Worm (Caenorhabditis elegans) whole organism, young adult: ENCODE measurements around the gene cest-26.

Experiments
- C06A6.2 ChIP-seq: fragments of 200-800 bp; sonication (Bioruptor generic); conservative IDR thresholded peaks from 2 replicates; pipeline ENCODE4 v1.3.6; 2022; ENCODE audit warnings: missing genetic modification characterization, missing compliant biosample characterization
- F23B12.7 ChIP-seq: sonication (generic microtip); optimal IDR thresholded peaks from 2 replicates; lab custom pipeline; 2017; ENCODE audit warnings: missing genetic modification characterization, mild to moderate bottlenecking, missing compliant biosample characterization, antibody characterized with exemption, moderate library complexity; ENCODE audit not compliant: insufficient read depth
- F33H1.4 ChIP-seq: fragments of 200-800 bp; sonication (Bioruptor generic); IDR thresholded peaks from 2 replicates; pipeline ENCODE4 v1.3.6; 2022; ENCODE audit warnings: missing genetic modification reagents, missing genetic modification characterization, missing compliant biosample characterization
- F52B5.7 ChIP-seq: sonication (generic microtip); optimal IDR thresholded peaks from 2 replicates; lab custom pipeline; 2016; ENCODE audit warnings: mild to moderate bottlenecking, missing genetic modification characterization, missing compliant biosample characterization
- K12H6.12 ChIP-seq: fragments of 200-800 bp; sonication (Bioruptor generic); optimal IDR thresholded peaks from 2 replicates; lab custom pipeline; 2018; ENCODE audit warnings: mild to moderate bottlenecking, missing genetic modification characterization, missing compliant biosample characterization
- T26A5.8 ChIP-seq: sonication (generic microtip); optimal IDR thresholded peaks from 2 replicates; lab custom pipeline; 2016; ENCODE audit warnings: missing genetic modification characterization, missing compliant biosample characterization
- Y56A3A.18 ChIP-seq: fragments of 200-800 bp; sonication (Bioruptor generic); IDR thresholded peaks from 2 replicates; pipeline ENCODE4 v1.3.6; 2022; ENCODE audit warnings: missing genetic modification reagents, missing genetic modification characterization, missing compliant biosample characterization
- ZK185.1 ChIP-seq: sonication (generic microtip); optimal IDR thresholded peaks from 2 replicates; lab custom pipeline; 2016; ENCODE audit warnings: mild to moderate bottlenecking, missing genetic modification characterization, missing compliant biosample characterization; ENCODE audit not compliant: poor library complexity, severe bottlenecking
- attf-3 ChIP-seq: fragments of 200-800 bp; sonication (Bioruptor generic); conservative IDR thresholded peaks from 2 replicates; pipeline ENCODE4 v1.3.6; 2022; ENCODE audit warnings: missing genetic modification reagents, missing genetic modification characterization, missing compliant biosample characterization
- attf-5 ChIP-seq: fragments of 200-800 bp; sonication (Bioruptor generic); optimal IDR thresholded peaks from 2 replicates; lab custom pipeline; 2018; ENCODE audit warnings: mild to moderate bottlenecking, missing genetic modification characterization, missing compliant biosample characterization
- bed-1 ChIP-seq: fragments of 200-800 bp; sonication (Bioruptor generic); IDR thresholded peaks from 2 replicates; pipeline ENCODE4 v1.3.6; 2022; ENCODE audit warnings: missing genetic modification reagents, missing genetic modification characterization, missing compliant biosample characterization
- cebp-1 ChIP-seq, 2 experiments: fragments of 200-800 bp in 1 of 2; sonication (Bioruptor generic) in 1 of 2; sonication (generic microtip) in 1 of 2; IDR thresholded peaks in 1 of 2; optimal IDR thresholded peaks in 1 of 2; 2 replicates each; pipeline versions ENCODE4 v1.3.6 to Lab custom; 2017 to 2022; ENCODE audit warnings: missing compliant biosample characterization in 2 of 2, missing genetic modification characterization in 2 of 2, mild to moderate bottlenecking in 1 of 2, missing genetic modification reagents in 1 of 2, moderate library complexity in 1 of 2
- ceh-27 ChIP-seq: fragments of 200-800 bp; sonication (Bioruptor generic); optimal IDR thresholded peaks from 2 replicates; lab custom pipeline; 2018; ENCODE audit warnings: mild to moderate bottlenecking, missing genetic modification characterization, moderate library complexity, missing compliant biosample characterization
- ceh-58 ChIP-seq: fragments of 200-800 bp; sonication (Bioruptor generic); IDR thresholded peaks from 2 replicates; pipeline ENCODE4 v1.3.6; 2022; ENCODE audit warnings: missing genetic modification characterization, missing compliant biosample characterization
- chd-7 ChIP-seq: sonication (generic microtip); optimal IDR thresholded peaks from 2 replicates; lab custom pipeline; 2016; ENCODE audit warnings: mild to moderate bottlenecking, missing genetic modification characterization, moderate library complexity, missing compliant biosample characterization
- dox-1 ChIP-seq: fragments of 200-800 bp; sonication (Bioruptor generic); IDR thresholded peaks from 2 replicates; pipeline ENCODE4 v1.3.6; 2022; ENCODE audit warnings: missing genetic modification reagents, missing genetic modification characterization, missing compliant biosample characterization
- egl-18 ChIP-seq: fragments of 200-800 bp; sonication (Bioruptor generic); IDR thresholded peaks from 2 replicates; pipeline ENCODE4 v1.3.6; 2022; ENCODE audit warnings: missing genetic modification reagents, missing genetic modification characterization, missing compliant biosample characterization
- egrh-3 ChIP-seq: fragments of 200-800 bp; sonication (Bioruptor generic); IDR thresholded peaks from 2 replicates; pipeline ENCODE4 v1.3.6; 2022; ENCODE audit warnings: missing genetic modification reagents, missing genetic modification characterization, missing compliant biosample characterization
- hmg-1.2 ChIP-seq: fragments of 200-800 bp; sonication (Bioruptor generic); IDR thresholded peaks from 2 replicates; pipeline ENCODE4 v1.3.6; 2022; ENCODE audit warnings: missing genetic modification reagents, missing genetic modification characterization, missing compliant biosample characterization
- let-607 ChIP-seq, 2 experiments: fragments of 200-800 bp in 1 of 2; sonication (Bioruptor generic) in 1 of 2; sonication (generic microtip) in 1 of 2; optimal IDR thresholded peaks; 2 replicates each; lab custom pipeline; 2016 to 2018; ENCODE audit warnings: mild to moderate bottlenecking in 2 of 2, missing compliant biosample characterization in 2 of 2, missing genetic modification characterization in 2 of 2, moderate library complexity in 2 of 2, missing genotype in 1 of 2
- lin-35 ChIP-seq, 3 experiments: fragments of 150-350 bp in 2 of 3; sonication (generic microtip) in 1 of 3; optimal IDR thresholded peaks; 2 replicates each; lab custom pipeline; 2014 to 2018; ENCODE audit warnings: missing biosample characterization in 3 of 3, missing genetic modification characterization in 3 of 3, missing genetic modification reagents in 3 of 3
- lin-40 ChIP-seq: sonication (generic microtip); optimal IDR thresholded peaks from 2 replicates; lab custom pipeline; 2016; ENCODE audit warnings: missing genetic modification characterization, mild to moderate bottlenecking, missing compliant biosample characterization, missing genotype, missing genetic modification reagents
- madf-10 ChIP-seq: sonication (generic microtip); optimal IDR thresholded peaks from 2 replicates; lab custom pipeline; 2016; ENCODE audit warnings: mild to moderate bottlenecking, missing genetic modification characterization, missing compliant biosample characterization
- madf-6 ChIP-seq: fragments of 200-800 bp; sonication (Bioruptor generic); IDR thresholded peaks from 2 replicates; pipeline ENCODE4 v1.3.6; 2022; ENCODE audit warnings: missing genetic modification reagents, missing genetic modification characterization, missing compliant biosample characterization
- mcd-1 ChIP-seq: fragments of 200-800 bp; sonication (Bioruptor generic); IDR thresholded peaks from 2 replicates; pipeline ENCODE4 v1.3.6; 2022; ENCODE audit warnings: missing genetic modification reagents, missing genetic modification characterization, missing compliant biosample characterization
- nhr-80 ChIP-seq: sonication (generic microtip); optimal IDR thresholded peaks from 2 replicates; lab custom pipeline; 2016; ENCODE audit warnings: missing genetic modification characterization, missing compliant biosample characterization
- pbrm-1 ChIP-seq: fragments of 200-800 bp; sonication (Bioruptor generic); IDR thresholded peaks from 2 replicates; pipeline ENCODE4 v1.3.6; 2022; ENCODE audit warnings: missing genetic modification reagents, missing genetic modification characterization, missing compliant biosample characterization
- pha-4 ChIP-seq: fragments of 150-350 bp; sonication (generic microtip); optimal IDR thresholded peaks from 2 replicates; lab custom pipeline; 2014; ENCODE audit warnings: missing biosample characterization, missing genetic modification reagents, missing genetic modification characterization
- snpc-4 ChIP-seq, 5 experiments: fragments of 150-350 bp in 1 of 5; sonication (generic microtip) in 4 of 5; optimal IDR thresholded peaks; 2 replicates each; lab custom pipeline; 2014 to 2018; ENCODE audit warnings: missing genetic modification characterization in 5 of 5, missing biosample characterization in 3 of 5, antibody characterized with exemption in 2 of 5, mild to moderate bottlenecking in 2 of 5, missing compliant biosample characterization in 2 of 5, missing genotype in 2 of 5, moderate library complexity in 2 of 5, missing genetic modification reagents in 1 of 5
- tbp1 ChIP-seq: fragments of 200-800 bp; sonication (Bioruptor generic); optimal IDR thresholded peaks from 2 replicates; lab custom pipeline; 2018; ENCODE audit warnings: mild to moderate bottlenecking, missing genetic modification characterization, missing compliant biosample characterization
- tbx-9 ChIP-seq: sonication (generic microtip); optimal IDR thresholded peaks from 2 replicates; lab custom pipeline; 2016; ENCODE audit warnings: borderline replicate concordance, missing genetic modification characterization, inconsistent platforms, missing compliant biosample characterization
- unc-62 ChIP-seq: fragments of 150-350 bp; optimal IDR thresholded peaks from 2 replicates; lab custom pipeline; 2014; ENCODE audit warnings: missing biosample characterization, missing genetic modification reagents, missing genetic modification characterization
- zfh-2 ChIP-seq: fragments of 200-800 bp; sonication (Bioruptor generic); conservative IDR thresholded peaks from 2 replicates; pipeline ENCODE4 v1.3.6; 2022; ENCODE audit warnings: missing genetic modification reagents, missing genetic modification characterization, missing compliant biosample characterization
- ztf-18 ChIP-seq: sonication (generic microtip); optimal IDR thresholded peaks from 2 replicates; lab custom pipeline; 2016; ENCODE audit warnings: missing genotype, mild to moderate bottlenecking, missing genetic modification characterization, missing compliant biosample characterization
- ztf-28 ChIP-seq: fragments of 200-800 bp; sonication (Bioruptor generic); IDR thresholded peaks from 2 replicates; pipeline ENCODE4 v1.3.6; 2022; ENCODE audit warnings: missing genetic modification reagents, missing genetic modification characterization, missing compliant biosample characterization

cest-26 gene

ce11 chrX:4437555-4437954 lies at the start of gene cest-26:
Gene cest-26 (minus strand): TSS chrX:4437655.
- no peak for TF ChIP-seq egl-18
- TF ChIP-seq nhr-80: peak; percentile 29

DNA sequence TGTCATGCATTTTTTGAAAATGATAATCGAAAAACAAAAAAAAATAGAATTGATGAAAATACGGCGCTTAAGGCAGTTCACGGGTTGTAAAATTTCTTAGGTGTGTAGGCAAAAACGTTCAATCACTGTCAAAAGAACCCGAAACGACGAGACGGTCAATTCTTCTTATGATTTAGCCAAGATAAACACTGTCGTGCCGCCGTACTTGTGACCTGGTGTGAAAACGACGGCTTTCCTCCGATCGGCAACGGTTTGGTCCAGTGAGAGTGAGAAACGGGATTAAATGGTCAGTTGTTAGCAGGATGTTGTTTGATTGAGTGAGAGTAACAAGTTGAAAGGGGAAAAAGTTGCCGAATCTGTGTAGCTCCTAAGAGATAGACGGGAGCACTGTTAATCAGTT lies 46.6 kb upstream of the cest-26 start:
- TF ChIP-seq egrh-3 (GFP tag; lab: Robert Waterston, UW): no peak

DNA sequence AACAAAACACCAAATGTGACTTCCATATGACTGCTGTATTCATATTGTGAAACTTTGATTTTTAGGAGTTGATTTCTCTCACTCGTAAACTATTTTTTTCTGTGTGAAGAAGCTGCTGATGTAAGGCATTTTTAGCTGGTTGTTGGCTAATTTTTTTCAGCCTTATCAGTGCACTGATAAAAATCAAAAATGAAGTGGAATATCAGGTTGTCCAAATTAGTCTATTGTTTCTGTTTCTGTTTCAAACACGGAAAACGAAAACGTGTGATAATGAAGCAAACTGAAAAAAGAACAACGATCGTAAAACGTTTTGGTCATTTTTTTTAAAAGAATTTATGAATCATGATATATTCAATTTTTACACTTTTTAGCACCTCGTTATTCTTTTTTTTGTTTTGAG lies 43.3 kb upstream of the cest-26 start:
- TF ChIP-seq cebp-1 (GFP tag; IDR thresholded peaks at IDR 0.05; lab: Robert Waterston, UW) (no peak), cebp-1 (tag; optimal IDR thresholded peaks at IDR 0.05; lab: Kevin White, UChicago) (peak; percentile 12), ZK185.1 (tag; lab: Kevin White, UChicago) (no peak), nhr-80 (peak; percentile 70), ceh-58 (no peak)

DNA sequence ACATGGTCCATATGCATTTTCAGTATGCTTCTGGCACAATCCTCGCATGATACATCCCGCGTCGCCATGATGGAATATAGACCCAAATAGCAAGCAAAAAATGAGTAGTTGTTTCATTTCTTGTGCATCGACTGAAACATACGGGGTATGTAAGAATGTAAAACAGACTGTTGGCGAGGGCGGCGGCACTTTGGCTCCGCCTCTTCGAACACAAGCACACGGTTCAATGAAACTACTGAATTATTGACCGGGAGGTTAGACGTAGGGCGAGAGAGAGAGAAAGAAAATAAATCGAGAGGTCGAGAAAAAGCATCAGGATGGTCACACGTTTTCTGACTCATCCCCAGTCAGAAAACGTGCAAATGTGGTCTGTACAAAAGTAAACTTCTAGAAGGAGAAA lies 42.5 kb upstream of the cest-26 start:
- TF ChIP-seq madf-6 (GFP tag; lab: Robert Waterston, UW) (no peak), nhr-80 (peak; percentile 31), dox-1 (0 out of 2 replicates have a peak, but pooled peaks have one; percentile 28), cebp-1 (GFP tag; IDR thresholded peaks at IDR 0.05; lab: Robert Waterston, UW) (peak; percentile 39; the same call in 1 of the 2 replicates), cebp-1 (tag; optimal IDR thresholded peaks at IDR 0.05; lab: Kevin White, UChicago) (peak; percentile 26), ztf-28 (GFP tag; lab: Robert Waterston, UW) (no peak)

- TF ChIP-seq ZK185.1 (tag; lab: Kevin White, UChicago): no peak
- TF ChIP-seq T26A5.8: no peak
- 0 out of 2 replicates have a peak, but pooled peaks have one; percentile 24 for TF ChIP-seq dox-1
- TF ChIP-seq nhr-80: peak; percentile 71
Measured at ce11 chrX:4478503-4478902, 41.0 kb upstream of the cest-26 start.

- peak; percentile 80 for TF ChIP-seq mcd-1 (GFP tag; lab: Robert Waterston, UW)
- peak; percentile 36; the same call in 1 of the 2 replicates for TF ChIP-seq pbrm-1 (GFP tag; lab: Robert Waterston, UW)
- TF ChIP-seq madf-10: peak; percentile 32
- peak; percentile 78 for TF ChIP-seq nhr-80
- no peak for TF ChIP-seq tbx-9 (tag; lab: Kevin White, UChicago)
- TF ChIP-seq attf-3 (GFP tag; lab: Robert Waterston, UW): peak; percentile 94
- no peak for TF ChIP-seq C06A6.2
- TF ChIP-seq tbp1 (GFP tag; lab: Kevin White, UChicago): peak; percentile 46
- TF ChIP-seq let-607 (tag; optimal IDR thresholded peaks at IDR 0.05; lab: Kevin White, UChicago): peak in 1 of 2 experiments; percentile 46
- peak; percentile 87 for TF ChIP-seq F33H1.4 (GFP tag; lab: Robert Waterston, UW)
- peak in 1 of 3 experiments; percentile 66 for TF ChIP-seq lin-35 (GFP tag; optimal IDR thresholded peaks at IDR 0.05; lab: Kevin White, UChicago)
- TF ChIP-seq ztf-18 (tag; lab: Kevin White, UChicago): peak; percentile 19
- peak; percentile 55 for TF ChIP-seq F23B12.7 (tag; lab: Kevin White, UChicago)
- TF ChIP-seq chd-7 (tag; lab: Kevin White, UChicago): no peak
- TF ChIP-seq lin-40 (tag; lab: Kevin White, UChicago): peak; percentile 75
- TF ChIP-seq snpc-4 (GFP tag; optimal IDR thresholded peaks at IDR 0.05; lab: Kevin White, UChicago): no peak
- TF ChIP-seq snpc-4 (tag; optimal IDR thresholded peaks at IDR 0.05; lab: Kevin White, UChicago): peak in 2 of 4 experiments; percentile 36 to 74
- TF ChIP-seq ceh-27 (GFP tag; lab: Kevin White, UChicago): peak; percentile 52
- no peak for TF ChIP-seq bed-1
- TF ChIP-seq attf-5 (GFP tag; lab: Kevin White, UChicago): peak; percentile 91
- TF ChIP-seq unc-62 (GFP tag; lab: Kevin White, UChicago): peak; percentile 30
- TF ChIP-seq zfh-2 (GFP tag; lab: Robert Waterston, UW): no peak
- 0 out of 2 replicates have a peak, but pooled peaks have one; percentile 12 for TF ChIP-seq cebp-1 (GFP tag; IDR thresholded peaks at IDR 0.05; lab: Robert Waterston, UW)
- TF ChIP-seq cebp-1 (tag; optimal IDR thresholded peaks at IDR 0.05; lab: Kevin White, UChicago): peak; percentile 84
- no peak for TF ChIP-seq F52B5.7 (tag; lab: Kevin White, UChicago)
- TF ChIP-seq K12H6.12 (tag; lab: Kevin White, UChicago): peak; percentile 46
- no peak for TF ChIP-seq T26A5.8
- peak; percentile 78 for TF ChIP-seq pha-4 (tag; lab: Kevin White, UChicago)
- TF ChIP-seq ZK185.1 (tag; lab: Kevin White, UChicago): peak; percentile 68
- peak; percentile 69 for TF ChIP-seq hmg-1.2
- TF ChIP-seq Y56A3A.18 (GFP tag; lab: Robert Waterston, UW): no peak
Measured at ce11 chrX:4469297-4469816, 31.9 kb upstream of the cest-26 start, which contains the start of gene asb-2. Gene asb-2 (plus strand): TSS chrX:4469766.
